Fruit fly (Drosophila melanogaster) whole organism, pupa: ENCODE measurements around the gene Nup107.

Experiments used
- CG10348 ChIP-seq: fragments of 200-800 bp; sonication (Bioruptor generic); IDR thresholded peaks from 2 replicates; pipeline ENCODE4 v1.3.6; 2022; ENCODE audit warnings: missing biosample characterization, missing genetic modification characterization
- CG12605 ChIP-seq: fragments of 200-800 bp; sonication (Bioruptor generic); IDR thresholded peaks from 2 replicates; pipeline ENCODE4 v1.3.6; 2022; ENCODE audit warnings: missing biosample characterization, missing genetic modification characterization
- CG13204 ChIP-seq: fragments of 200-800 bp; sonication (Bioruptor generic); optimal IDR thresholded peaks from 2 replicates; lab custom pipeline; 2018; ENCODE audit warnings: missing biosample characterization, mild to moderate bottlenecking, missing genetic modification characterization, moderate library complexity
- CG14655 ChIP-seq: fragments of 200-800 bp; sonication (Bioruptor generic); optimal IDR thresholded peaks from 3 replicates; lab custom pipeline; 2017; ENCODE audit warnings: mild to moderate bottlenecking, missing biosample characterization, missing genetic modification reagents, missing genetic modification characterization
- CG15710 ChIP-seq: fragments of 200-800 bp; sonication (Bioruptor generic); optimal IDR thresholded peaks from 2 replicates; lab custom pipeline; 2018; ENCODE audit warnings: missing biosample characterization, mild to moderate bottlenecking, missing genetic modification characterization, moderate library complexity
- CG17806 ChIP-seq: fragments of 200-800 bp; sonication (Bioruptor generic); optimal IDR thresholded peaks from 2 replicates; lab custom pipeline; 2018; ENCODE audit warnings: missing biosample characterization, mild to moderate bottlenecking, missing genetic modification characterization, moderate library complexity
- CG32121 ChIP-seq: fragments of 200-800 bp; sonication (Bioruptor generic); IDR thresholded peaks from 2 replicates; pipeline ENCODE4 v1.3.6; 2022; ENCODE audit warnings: missing biosample characterization, missing genetic modification characterization
- CG34367 ChIP-seq: fragments of 200-800 bp; sonication (Bioruptor generic); optimal IDR thresholded peaks from 2 replicates; lab custom pipeline; 2018; ENCODE audit warnings: missing biosample characterization, mild to moderate bottlenecking, missing genetic modification characterization
- CG4496 ChIP-seq: fragments of 200-800 bp; sonication (Bioruptor generic); IDR thresholded peaks from 3 replicates; pipeline ENCODE4 v1.3.6; 2022; ENCODE audit warnings: missing biosample characterization, missing genetic modification characterization
- CG8159 ChIP-seq: fragments of 200-800 bp; sonication (Bioruptor generic); optimal IDR thresholded peaks from 3 replicates; lab custom pipeline; 2018; ENCODE audit warnings: missing biosample characterization, mild to moderate bottlenecking, missing genetic modification characterization, moderate library complexity
- CG8301 ChIP-seq: fragments of 200-800 bp; sonication (Bioruptor generic); optimal IDR thresholded peaks from 2 replicates; lab custom pipeline; 2018; ENCODE audit warnings: missing biosample characterization, mild to moderate bottlenecking, missing genetic modification characterization
- CG9948 ChIP-seq: fragments of 200-800 bp; sonication (Bioruptor generic); optimal IDR thresholded peaks from 2 replicates; lab custom pipeline; 2018; ENCODE audit warnings: missing biosample characterization, mild to moderate bottlenecking, missing genetic modification characterization, moderate library complexity
- D1 ChIP-seq: fragments of 200-800 bp; sonication (Bioruptor generic); optimal IDR thresholded peaks from 2 replicates; lab custom pipeline; 2018; ENCODE audit warnings: missing biosample characterization, mild to moderate bottlenecking, missing genetic modification characterization, moderate library complexity
- EcR ChIP-seq: fragments of 200-800 bp; sonication (Bioruptor generic); optimal IDR thresholded peaks from 3 replicates; lab custom pipeline; 2019; ENCODE audit warnings: missing biosample characterization, missing genetic modification characterization, mild to moderate bottlenecking, moderate library complexity, missing genetic modification reagents
- Ets98B ChIP-seq: fragments of 200-800 bp; sonication (Bioruptor generic); IDR thresholded peaks from 2 replicates; pipeline ENCODE4 v1.3.6; 2022; ENCODE audit warnings: missing biosample characterization, missing genetic modification characterization
- Pif1A ChIP-seq: fragments of 200-800 bp; sonication (Bioruptor generic); optimal IDR thresholded peaks from 3 replicates; lab custom pipeline; 2016; ENCODE audit warnings: missing biosample characterization, missing genetic modification characterization
- Pif1B ChIP-seq: fragments of 200-800 bp; sonication (Bioruptor generic); optimal IDR thresholded peaks from 3 replicates; lab custom pipeline; 2016; ENCODE audit warnings: missing biosample characterization, missing genetic modification characterization
- Snoo ChIP-seq: fragments of 200-800 bp; sonication (Bioruptor generic); optimal IDR thresholded peaks from 3 replicates; lab custom pipeline; 2017; ENCODE audit warnings: missing biosample characterization, mild to moderate bottlenecking, missing genetic modification characterization, inconsistent platforms
- fd96Ca ChIP-seq: fragments of 200-800 bp; sonication (Bioruptor generic); IDR thresholded peaks from 3 replicates; pipeline ENCODE4 v1.3.6; 2022; ENCODE audit warnings: missing biosample characterization, missing genetic modification characterization
- gl ChIP-seq: fragments of 200-800 bp; sonication (Bioruptor generic); optimal IDR thresholded peaks from 2 replicates; lab custom pipeline; 2018; ENCODE audit warnings: missing biosample characterization, mild to moderate bottlenecking, missing genetic modification characterization
- rn ChIP-seq: fragments of 200-800 bp; sonication (Bioruptor generic); IDR thresholded peaks from 2 replicates; pipeline ENCODE4 v1.3.6; 2022; ENCODE audit warnings: missing biosample characterization, missing genetic modification characterization

Nup107 gene

dm6 chr2L:10735923-10736322 lies at the start of gene Nup107:
Nup107 (minus strand) TSS chr2L:10736071.
- TF ChIP-seq CG4496 (GFP tag; lab: Robert Waterston, UW): 0 out of 3 replicates have a peak, but pooled peaks have one; percentile 16
- no peak for TF ChIP-seq D1 (tag; lab: Kevin White, UChicago)

DNA sequence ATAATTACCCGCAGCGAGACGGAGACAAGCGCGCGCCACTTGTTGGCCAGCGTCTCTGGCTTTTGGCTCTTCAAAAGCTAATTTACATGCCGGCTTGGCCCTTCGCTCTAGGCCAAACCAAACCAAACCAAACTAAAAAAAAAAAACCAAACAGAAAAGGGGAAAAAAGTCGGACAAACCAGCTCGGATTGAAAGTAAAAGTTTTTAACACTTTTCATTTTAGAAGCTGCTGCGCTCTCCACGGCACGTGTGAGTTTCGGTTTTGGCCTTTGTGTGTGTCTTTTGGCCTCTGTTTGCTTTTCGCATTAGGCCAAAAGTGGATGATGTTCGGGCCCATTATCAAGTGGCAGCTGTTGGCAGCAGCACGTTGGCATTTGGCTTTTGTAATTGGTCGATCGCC lies 45.4 kb upstream of the Nup107 start:
- no peak for TF ChIP-seq CG12605 (GFP tag; lab: Robert Waterston, UW)
- TF ChIP-seq CG15710 (tag; lab: Kevin White, UChicago): no peak
- TF ChIP-seq Pif1B: no peak
- no peak for TF ChIP-seq gl (tag; lab: Kevin White, UChicago)
- no peak for TF ChIP-seq CG14655 (GFP tag; lab: Kevin White, UChicago)
- TF ChIP-seq CG4496 (GFP tag; lab: Robert Waterston, UW): no peak
- TF ChIP-seq Snoo (tag; lab: Kevin White, UChicago): no peak
- no peak for TF ChIP-seq CG8301
- no peak for TF ChIP-seq CG9948 (tag; lab: Kevin White, UChicago)
- TF ChIP-seq CG13204: no peak
- no peak for TF ChIP-seq Pif1A (GFP tag; lab: Kevin White, UChicago)
- no peak for TF ChIP-seq Ets98B
- no peak for TF ChIP-seq CG32121 (GFP tag; lab: Robert Waterston, UW)
- no peak for TF ChIP-seq CG17806 (tag; lab: Kevin White, UChicago)
- TF ChIP-seq D1 (tag; lab: Kevin White, UChicago): no peak
- no peak for TF ChIP-seq EcR

DNA sequence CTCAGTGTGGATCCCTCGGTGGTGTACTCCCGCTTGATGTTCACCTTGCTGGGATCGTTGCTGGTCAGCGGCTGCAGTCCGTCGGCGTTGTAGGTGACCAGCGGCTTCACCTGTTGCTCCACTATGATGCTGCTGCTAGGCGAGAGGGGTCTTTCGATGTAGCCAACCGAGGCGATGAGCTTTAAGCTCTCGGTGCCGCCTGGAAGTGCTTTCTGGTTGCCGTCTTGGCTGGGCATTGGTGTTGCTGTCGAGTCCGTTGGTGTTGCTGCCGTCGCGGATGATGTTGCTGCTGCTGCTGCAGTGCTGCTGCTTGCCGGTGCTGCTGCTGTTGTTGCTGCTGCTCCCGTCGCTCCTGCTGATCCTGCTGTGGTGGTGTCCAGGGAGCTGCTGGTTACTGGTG lies 38.2 kb upstream of the Nup107 start:
- TF ChIP-seq gl (tag; lab: Kevin White, UChicago) (no peak), CG17806 (tag; lab: Kevin White, UChicago) (no peak), CG13204 (no peak), CG15710 (tag; lab: Kevin White, UChicago) (no peak), CG8301 (no peak), CG34367 (tag; lab: Kevin White, UChicago) (no peak), CG9948 (tag; lab: Kevin White, UChicago) (no peak), Pif1A (GFP tag; lab: Kevin White, UChicago) (no peak), D1 (tag; lab: Kevin White, UChicago) (no peak), CG12605 (GFP tag; lab: Robert Waterston, UW) (peak; percentile 42; the same call in 1 of the 2 replicates), CG4496 (GFP tag; lab: Robert Waterston, UW) (peak; percentile 33; the same call in 1 of the 3 replicates), rn (GFP tag; lab: Robert Waterston, UW) (no peak), fd96Ca (GFP tag; lab: Robert Waterston, UW) (no peak), Ets98B (no peak)

DNA sequence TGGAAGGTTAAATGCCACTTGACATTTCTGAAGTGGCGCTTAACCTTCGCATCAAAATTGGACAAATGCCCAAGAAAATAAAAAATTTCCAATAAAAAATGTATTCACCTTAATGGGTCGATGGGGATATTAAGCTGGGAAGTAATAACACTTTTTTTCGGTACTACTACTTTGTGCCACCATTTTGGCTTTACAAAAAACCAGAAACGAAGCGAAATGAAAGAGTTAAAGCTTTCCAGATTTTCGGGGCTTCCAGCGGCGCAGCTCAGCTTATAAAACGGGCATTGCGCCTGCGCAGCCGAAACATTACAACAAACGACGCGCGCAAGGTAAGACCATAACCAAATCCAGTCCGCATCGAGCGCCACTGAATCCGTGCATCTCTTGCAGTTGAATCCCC lies 34.7 kb upstream of the Nup107 start, which contains the start of gene CG17127:
Gene CG17127 (plus strand): TSS at position 301 of the 400 bp plus-strand sequence.
- TF ChIP-seq CG12605 (GFP tag; lab: Robert Waterston, UW) (no peak), CG13204 (no peak), gl (tag; lab: Kevin White, UChicago) (no peak), Pif1A (GFP tag; lab: Kevin White, UChicago) (no peak), CG34367 (tag; lab: Kevin White, UChicago) (no peak), CG8159 (tag; lab: Kevin White, UChicago) (no peak), Pif1B (no peak), CG4496 (GFP tag; lab: Robert Waterston, UW) (no peak), EcR (no peak), CG15710 (tag; lab: Kevin White, UChicago) (no peak), fd96Ca (GFP tag; lab: Robert Waterston, UW) (no peak; the same call in 2 of the 3 replicates)

- TF ChIP-seq fd96Ca (GFP tag; lab: Robert Waterston, UW) (no peak), CG34367 (tag; lab: Kevin White, UChicago) (no peak), Pif1B (no peak), D1 (tag; lab: Kevin White, UChicago) (no peak), gl (tag; lab: Kevin White, UChicago) (no peak), CG9948 (tag; lab: Kevin White, UChicago) (no peak), CG12605 (GFP tag; lab: Robert Waterston, UW) (no peak), rn (GFP tag; lab: Robert Waterston, UW) (no peak), Pif1A (GFP tag; lab: Kevin White, UChicago) (no peak), CG32121 (GFP tag; lab: Robert Waterston, UW) (no peak), EcR (no peak), CG13204 (no peak), CG4496 (GFP tag; lab: Robert Waterston, UW) (no peak), CG8159 (tag; lab: Kevin White, UChicago) (no peak), CG14655 (GFP tag; lab: Kevin White, UChicago) (no peak), Ets98B (no peak)
Measured at dm6 chr2L:10769708-10770107, 33.8 kb upstream of the Nup107 start, which contains the start of gene CG6724. CG6724 (minus strand) TSS chr2L:10769952.

- TF ChIP-seq Pif1A (GFP tag; lab: Kevin White, UChicago): no peak
- no peak for TF ChIP-seq CG15710 (tag; lab: Kevin White, UChicago)
- TF ChIP-seq Ets98B: no peak
- TF ChIP-seq EcR: no peak
- TF ChIP-seq CG4496 (GFP tag; lab: Robert Waterston, UW): peak; percentile 49; the same call in 2 of the 3 replicates
- TF ChIP-seq CG10348 (GFP tag; lab: Robert Waterston, UW): no peak
- TF ChIP-seq, all 21 proteins: peak for 1
Measured at dm6 chr2L:10767597-10768188, 31.8 kb upstream of the Nup107 start, which contains the start of gene Ubc2. Ubc2 (minus strand) TSS chr2L:10768006.
